Fruit fly (Drosophila melanogaster): ENCODE measurements around the gene CG6321.

DNA sequence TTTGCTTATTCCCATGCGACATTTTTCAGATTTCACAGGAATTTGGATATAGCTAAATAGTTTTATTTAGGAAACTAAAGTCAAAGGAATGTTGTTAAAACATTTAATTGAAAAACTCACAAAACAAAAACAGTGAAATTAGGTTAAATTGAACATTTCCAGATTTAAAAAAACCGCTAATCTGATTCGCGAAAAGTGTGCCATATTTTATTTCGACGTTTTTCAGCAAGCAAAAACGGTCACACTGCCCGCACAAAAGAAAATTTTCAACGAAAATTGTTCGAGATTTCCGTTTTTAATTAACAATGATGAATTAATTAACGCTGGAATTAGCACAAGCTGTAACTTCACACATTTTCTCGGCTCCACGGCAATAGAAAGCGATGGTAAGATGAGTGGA lies 48.4 kb upstream of the CG6321 start, which contains the start of the genes CG34012 and emei:
- TF ChIP-seq sage (GFP tag; optimal IDR thresholded peaks at IDR 0.05) (no peak), fru (GFP tag; optimal IDR thresholded peaks at IDR 0.05) (no peak), lola (GFP tag; optimal IDR thresholded peaks at IDR 0.05) (no peak), psq (GFP tag; optimal IDR thresholded peaks at IDR 0.05) (no peak), pan (optimal IDR thresholded peaks at IDR 0.05) (no peak), Myc (optimal IDR thresholded peaks at IDR 0.05) (no peak), dmrt93B (GFP tag; optimal IDR thresholded peaks at IDR 0.05) (no peak), CrebA (GFP tag; optimal IDR thresholded peaks at IDR 0.05; ENCODE audit: borderline replicate concordance) (no peak), tai (GFP tag; optimal IDR thresholded peaks at IDR 0.05) (no peak), rgr (GFP tag; optimal IDR thresholded peaks at IDR 0.05) (no peak), Rel (GFP tag; optimal IDR thresholded peaks at IDR 0.05) (no peak), Rel (tag; optimal IDR thresholded peaks at IDR 0.05) (no peak)
